Fruit fly (Drosophila melanogaster) whole organism, embryonic: ENCODE data around the gene Snx27.
A peak's percentile ranks its signal among the peaks of the same experiment; 100 is the strongest.

Experiments
- Aef1 ChIP-seq: fragments of 200-800 bp; sonication (Bioruptor generic); IDR thresholded peaks from 3 replicates; pipeline ENCODE4 v1.3.6; 2022; ENCODE audit warnings: missing biosample characterization, missing genetic modification characterization
- Awh ChIP-seq: fragments of 200-800 bp; sonication (Bioruptor generic); IDR thresholded peaks from 2 replicates; pipeline ENCODE4, ENCODE4 v1.3.6; 2022; ENCODE audit warnings: missing biosample characterization, missing genetic modification characterization
- CG10462 ChIP-seq: fragments of 200-800 bp; sonication (Bioruptor generic); optimal IDR thresholded peaks from 2 replicates; lab custom pipeline; 2016; ENCODE audit warnings: missing biosample characterization, missing genetic modification characterization
- CG14441 ChIP-seq: fragments of 200-800 bp; sonication (Bioruptor generic); IDR thresholded peaks from 2 replicates; pipeline ENCODE4 v1.3.6; 2022; ENCODE audit warnings: missing biosample characterization, missing genetic modification characterization
- CG15601 ChIP-seq: fragments of 200-800 bp; sonication (Bioruptor generic); optimal IDR thresholded peaks from 3 replicates; lab custom pipeline; 2019; ENCODE audit warnings: missing biosample characterization, mild to moderate bottlenecking, missing genetic modification characterization, moderate library complexity
- CG1832 ChIP-seq: fragments of 200-800 bp; sonication (Bioruptor generic); optimal IDR thresholded peaks from 2 replicates; lab custom pipeline; 2017; ENCODE audit warnings: missing biosample characterization, mild to moderate bottlenecking, missing genetic modification characterization, inconsistent platforms
- CG18476 ChIP-seq: fragments of 200-800 bp; sonication (Bioruptor generic); optimal IDR thresholded peaks from 2 replicates; lab custom pipeline; 2016; ENCODE audit warnings: missing biosample characterization, mild to moderate bottlenecking, missing genetic modification characterization
- CG18599 ChIP-seq: fragments of 200-800 bp; sonication (Bioruptor generic); optimal IDR thresholded peaks from 3 replicates; lab custom pipeline; 2017; ENCODE audit warnings: missing biosample characterization, missing genetic modification characterization, mild to moderate bottlenecking, moderate library complexity, missing genetic modification reagents
- CG2129 ChIP-seq: fragments of 200-800 bp; sonication (Bioruptor generic); IDR thresholded peaks from 2 replicates; pipeline ENCODE4 v1.3.6; 2022; ENCODE audit warnings: missing biosample characterization, missing genetic modification characterization; ENCODE audit not compliant: partially characterized antibody
- CG3281 ChIP-seq: fragments of 200-800 bp; sonication (Bioruptor generic); optimal IDR thresholded peaks from 3 replicates; lab custom pipeline; 2017; ENCODE audit warnings: missing biosample characterization, mild to moderate bottlenecking, missing genetic modification characterization
- CG3995 ChIP-seq: fragments of 200-800 bp; sonication (Bioruptor generic); optimal IDR thresholded peaks from 3 replicates; lab custom pipeline; 2016; ENCODE audit warnings: missing biosample characterization, missing genetic modification characterization
- CG4360 ChIP-seq: fragments of 200-800 bp; sonication (Bioruptor generic); IDR thresholded peaks from 2 replicates; pipeline ENCODE4 v1.3.6; 2022; ENCODE audit warnings: missing biosample characterization, missing genetic modification characterization
- CG4707 ChIP-seq: fragments of 200-800 bp; sonication (Bioruptor generic); optimal IDR thresholded peaks from 2 replicates; lab custom pipeline; 2018; ENCODE audit warnings: missing biosample characterization, mild to moderate bottlenecking, missing genetic modification characterization, moderate library complexity
- CG4730 ChIP-seq: fragments of 200-800 bp; sonication (Bioruptor generic); IDR thresholded peaks from 2 replicates; pipeline ENCODE4 v1.3.6; 2022; ENCODE audit warnings: missing biosample characterization, missing genetic modification characterization
- CG6854 ChIP-seq: fragments of 200-800 bp; sonication (Bioruptor generic); optimal IDR thresholded peaks from 3 replicates; lab custom pipeline; 2017; ENCODE audit warnings: missing biosample characterization, mild to moderate bottlenecking, missing genetic modification characterization
- CG8388 ChIP-seq: fragments of 200-800 bp; sonication (Bioruptor generic); optimal IDR thresholded peaks from 2 replicates; lab custom pipeline; 2019; ENCODE audit warnings: missing biosample characterization, mild to moderate bottlenecking, missing genetic modification characterization, moderate library complexity
- CG9932 ChIP-seq: fragments of 200-800 bp; sonication (Bioruptor generic); IDR thresholded peaks from 2 replicates; pipeline ENCODE4 v1.3.6; 2022; ENCODE audit warnings: missing biosample characterization, missing genetic modification characterization
- CHES-1-like ChIP-seq: fragments of 200-800 bp; sonication (Bioruptor generic); optimal IDR thresholded peaks from 2 replicates; lab custom pipeline; 2016; ENCODE audit warnings: missing biosample characterization, missing genetic modification characterization
- D ChIP-seq, 2 experiments: fragments of 200-800 bp in 1 of 2; fragments of >200 bp in 1 of 2; sonication (Bioruptor generic) in 1 of 2; optimal IDR thresholded peaks; 2 replicates in 1 of 2; 3 replicates in 1 of 2; lab custom pipeline; 2017; ENCODE audit warnings: mild to moderate bottlenecking in 1 of 2, missing biosample characterization in 1 of 2, missing genetic modification characterization in 1 of 2, missing genetic modification reagents in 1 of 2
- Eip74EF ChIP-seq, 2 experiments: fragments of 200-800 bp in 1 of 2; fragments of >200 bp in 1 of 2; sonication (Bioruptor generic) in 1 of 2; optimal IDR thresholded peaks; 2 replicates each; lab custom pipeline; 2017 to 2019; ENCODE audit warnings: missing biosample characterization in 2 of 2, missing genetic modification characterization in 2 of 2, mild to moderate bottlenecking in 1 of 2, moderate library complexity in 1 of 2
- Neu2 ChIP-seq: fragments of 200-800 bp; sonication (Bioruptor generic); optimal IDR thresholded peaks from 3 replicates; lab custom pipeline; 2016; ENCODE audit warnings: missing biosample characterization, missing genetic modification characterization, borderline replicate concordance
- Nf-YA ChIP-seq: fragments of 200-800 bp; sonication (Bioruptor generic); IDR thresholded peaks from 2 replicates; pipeline ENCODE4 v1.3.6; 2022; ENCODE audit warnings: missing biosample characterization, missing genetic modification characterization
- Nf-YC ChIP-seq: fragments of 200-800 bp; optimal IDR thresholded peaks from 3 replicates; lab custom pipeline; 2019; ENCODE audit warnings: missing biosample characterization, mild to moderate bottlenecking, missing genetic modification characterization, moderate library complexity
- Opbp ChIP-seq: fragments of 200-800 bp; sonication (Bioruptor generic); IDR thresholded peaks from 3 replicates; pipeline ENCODE4 v1.3.6; 2022; ENCODE audit warnings: missing biosample characterization, missing genetic modification characterization; ENCODE audit not compliant: partially characterized antibody
- Ravus ChIP-seq: fragments of 200-800 bp; sonication (Bioruptor generic); IDR thresholded peaks from 2 replicates; pipeline ENCODE4 v1.3.6; 2022; ENCODE audit warnings: missing biosample characterization, missing genetic modification characterization
- Six4 ChIP-seq: fragments of 200-800 bp; sonication (Bioruptor generic); optimal IDR thresholded peaks from 2 replicates; lab custom pipeline; 2016; ENCODE audit warnings: missing biosample characterization, missing genetic modification characterization
- Sry-β ChIP-seq: fragments of 200-800 bp; sonication (Bioruptor generic); optimal IDR thresholded peaks from 2 replicates; lab custom pipeline; 2018; ENCODE audit warnings: missing biosample characterization, mild to moderate bottlenecking, missing genetic modification characterization, moderate library complexity
- Tbp ChIP-seq: fragments of >200 bp; optimal IDR thresholded peaks from 2 replicates; lab custom pipeline; 2018; ENCODE audit warnings: missing biosample characterization, missing genetic modification characterization
- ase ChIP-seq: fragments of 200-800 bp; sonication (Bioruptor generic); IDR thresholded peaks from 3 replicates; pipeline ENCODE4 v1.3.6; 2022; ENCODE audit warnings: missing biosample characterization, missing genetic modification characterization
- bcd ChIP-seq: fragments of 200-800 bp; sonication (Bioruptor generic); optimal IDR thresholded peaks from 2 replicates; lab custom pipeline; 2017; ENCODE audit warnings: missing biosample characterization, mild to moderate bottlenecking, missing genetic modification characterization
- ci ChIP-seq: fragments of 200-800 bp; sonication (Bioruptor generic); IDR thresholded peaks from 3 replicates; pipeline ENCODE4 v1.3.6; 2022; ENCODE audit warnings: missing biosample characterization, missing genetic modification characterization
- dati ChIP-seq: fragments of 200-800 bp; sonication (Bioruptor generic); IDR thresholded peaks from 2 replicates; pipeline ENCODE4 v1.3.6; 2022; ENCODE audit warnings: missing biosample characterization, missing genetic modification characterization
- disco-r ChIP-seq: fragments of 200-800 bp; sonication (Bioruptor generic); optimal IDR thresholded peaks from 2 replicates; lab custom pipeline; 2016; ENCODE audit warnings: missing biosample characterization, missing genetic modification characterization
- grau ChIP-seq: fragments of 200-800 bp; optimal IDR thresholded peaks from 3 replicates; lab custom pipeline; 2019; ENCODE audit warnings: missing biosample characterization, mild to moderate bottlenecking, missing genetic modification characterization, moderate library complexity
- gsb-n ChIP-seq: fragments of 200-800 bp; sonication (Bioruptor generic); optimal IDR thresholded peaks from 3 replicates; lab custom pipeline; 2018; ENCODE audit warnings: missing biosample characterization, mild to moderate bottlenecking, missing genetic modification characterization
- hbn ChIP-seq: fragments of 200-800 bp; sonication (Bioruptor generic); IDR thresholded peaks from 2 replicates; pipeline ENCODE4 v1.3.6; 2022; ENCODE audit warnings: missing biosample characterization, missing genetic modification characterization; ENCODE audit not compliant: partially characterized antibody
- ken ChIP-seq: fragments of 200-800 bp; sonication (Bioruptor generic); IDR thresholded peaks from 3 replicates; pipeline ENCODE4 v1.3.6; 2022; ENCODE audit warnings: missing biosample characterization, missing genetic modification characterization
- nom ChIP-seq: fragments of 200-800 bp; sonication (Bioruptor generic); optimal IDR thresholded peaks from 2 replicates; lab custom pipeline; 2017; ENCODE audit warnings: missing biosample characterization, missing genetic modification characterization, mild to moderate bottlenecking, moderate library complexity, missing genetic modification reagents
- otp ChIP-seq: fragments of 200-800 bp; sonication (Bioruptor generic); IDR thresholded peaks from 3 replicates; pipeline ENCODE4, ENCODE4 v1.3.6; 2022; ENCODE audit warnings: missing biosample characterization, missing genetic modification characterization
- p53 ChIP-seq: fragments of 200-800 bp; sonication (Bioruptor generic); optimal IDR thresholded peaks from 2 replicates; lab custom pipeline; 2016; ENCODE audit warnings: missing biosample characterization, missing genetic modification characterization
- pfk ChIP-seq: fragments of 200-800 bp; sonication (Bioruptor generic); optimal IDR thresholded peaks from 2 replicates; lab custom pipeline; 2018; ENCODE audit warnings: missing biosample characterization, mild to moderate bottlenecking, missing genetic modification characterization, moderate library complexity
- sisA ChIP-seq: fragments of 200-800 bp; sonication (Bioruptor generic); IDR thresholded peaks from 2 replicates; pipeline ENCODE4 v1.3.6; 2022; ENCODE audit warnings: missing biosample characterization, missing genetic modification characterization
- slbo ChIP-seq: fragments of 200-800 bp; sonication (Bioruptor generic); IDR thresholded peaks from 2 replicates; pipeline ENCODE4 v1.3.6; 2022; ENCODE audit warnings: missing biosample characterization, missing genetic modification characterization
- sob ChIP-seq: fragments of 200-800 bp; sonication (Bioruptor generic); IDR thresholded peaks from 2 replicates; pipeline ENCODE4 v1.3.6; 2022; ENCODE audit warnings: missing biosample characterization, missing genetic modification characterization
- sr ChIP-seq: fragments of 200-800 bp; sonication (Bioruptor generic); IDR thresholded peaks from 3 replicates; pipeline ENCODE4 v1.3.6; 2022; ENCODE audit warnings: missing biosample characterization, missing genetic modification characterization
- yki ChIP-seq: fragments of >200 bp; optimal IDR thresholded peaks from 3 replicates; lab custom pipeline; 2018

The Snx27 gene

DNA sequence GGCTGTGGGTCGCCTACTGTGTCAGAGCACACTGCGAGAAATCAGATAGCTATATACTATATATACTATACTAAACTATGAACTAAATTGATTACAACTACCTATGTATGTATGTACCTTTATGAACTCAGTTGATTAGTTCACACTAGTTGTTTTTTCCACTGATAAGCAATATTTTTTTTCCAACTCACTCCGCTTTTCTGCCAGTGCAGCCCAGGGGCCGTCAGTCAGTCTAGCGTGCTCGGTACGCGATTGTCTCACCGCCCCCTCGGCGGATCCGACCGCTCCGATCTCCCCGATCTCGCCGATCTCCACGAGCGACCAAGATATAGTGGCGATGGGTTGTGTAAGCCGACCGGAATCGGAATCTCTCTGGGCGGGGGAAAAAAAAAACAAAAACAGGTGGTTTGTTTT, 31.9 kb downstream of the Snx27 start (continued):
- TF ChIP-seq Neu2 (no peak), ci (GFP tag; lab: Robert Waterston, UW) (peak; percentile 95), CG1832 (no peak), ken (GFP tag; lab: Robert Waterston, UW) (peak; percentile 82), Nf-YA (GFP tag; lab: Robert Waterston, UW) (peak; percentile 88), Six4 (peak; percentile 62), CG6854 (GFP tag; lab: Kevin White, UChicago) (peak; percentile 82), CG4730 (GFP tag; lab: Robert Waterston, UW) (peak; percentile 88), CG14441 (GFP tag; lab: Robert Waterston, UW) (peak; percentile 95), Tbp (GFP tag; lab: Kevin White, UChicago) (no peak), yki (lab: Kevin White, UChicago) (no peak), otp (GFP tag; lab: Robert Waterston, UW) (peak; percentile 76), CG9932 (GFP tag; lab: Robert Waterston, UW) (peak; percentile 90)

DNA sequence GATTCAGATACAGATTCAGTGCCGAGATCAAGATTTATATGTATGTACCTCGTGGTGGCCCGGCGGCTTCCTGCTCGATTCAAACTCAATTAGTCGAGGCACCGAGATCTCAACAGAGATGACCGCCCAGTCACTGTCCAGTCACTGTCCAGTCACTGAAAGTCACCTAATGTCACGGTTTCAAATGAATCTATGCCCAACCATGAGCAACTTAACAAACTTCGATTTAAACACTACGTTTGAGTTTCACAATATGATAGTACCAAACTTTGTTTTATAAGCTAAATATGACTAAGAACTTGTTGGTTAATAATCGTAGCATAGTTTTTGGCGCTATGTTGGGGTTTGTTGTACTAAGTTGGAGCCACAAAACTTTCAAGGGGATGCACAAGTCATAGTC, 32.7 kb downstream of the Snx27 start:
- TF ChIP-seq Sry-β (GFP tag; lab: Kevin White, UChicago) = peak; percentile 57
- TF ChIP-seq CG3995 (GFP tag; lab: Kevin White, UChicago) = peak; percentile 93
- no peak for TF ChIP-seq hbn

DNA sequence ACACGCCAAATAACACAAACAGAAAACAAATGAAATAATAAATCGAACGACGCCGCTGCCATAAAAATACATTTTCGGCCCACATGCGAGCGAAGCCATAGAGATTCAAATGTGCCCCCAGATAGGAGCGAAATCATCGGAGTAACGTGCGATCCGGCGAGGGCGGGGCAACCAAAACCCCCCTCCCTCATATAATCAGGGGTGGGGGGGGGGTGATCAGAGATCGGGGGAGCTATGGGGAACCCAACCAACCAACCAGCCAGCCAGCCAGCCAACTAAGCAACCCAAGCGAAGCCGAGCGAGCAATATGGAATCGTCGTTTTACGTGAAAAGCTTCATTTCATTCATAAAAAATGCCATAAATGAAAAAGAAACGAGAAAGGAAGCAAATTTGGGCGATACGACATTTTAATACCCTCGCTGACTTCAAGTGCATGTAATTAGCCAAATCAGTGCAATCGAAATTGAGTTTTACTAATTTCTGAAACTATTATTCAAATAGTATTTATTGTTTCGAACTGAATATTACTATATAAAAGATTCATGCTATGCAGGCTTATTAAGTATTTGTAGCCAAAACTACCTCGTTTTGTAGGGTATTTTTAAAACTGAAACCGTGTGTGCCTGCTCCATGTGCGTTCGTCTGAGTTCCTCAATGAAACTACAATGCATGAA, 37.9 kb downstream of the Snx27 start:
- no peak for TF ChIP-seq D (optimal IDR thresholded peaks at IDR 0.05; lab: Kevin White, UChicago)
- TF ChIP-seq D (GFP tag; optimal IDR thresholded peaks at IDR 0.05; lab: Kevin White, UChicago) = peak; percentile 54
- TF ChIP-seq sob (GFP tag; lab: Robert Waterston, UW) = 0 out of 2 replicates have a peak, but pooled peaks have one; percentile 28
- TF ChIP-seq CG4707 (GFP tag; lab: Kevin White, UChicago) = no peak
- TF ChIP-seq CG18599 (GFP tag; lab: Kevin White, UChicago) = peak; percentile 54
- TF ChIP-seq Eip74EF (GFP tag; optimal IDR thresholded peaks at IDR 0.05; lab: Kevin White, UChicago) = peak in 1 of 2 experiments; percentile 69
- peak; percentile 49 for TF ChIP-seq sr (GFP tag; lab: Robert Waterston, UW)
- TF ChIP-seq Nf-YC = peak; percentile 26
- TF ChIP-seq ken (GFP tag; lab: Robert Waterston, UW) = peak; percentile 67; the same call in 1 of the 3 replicates
- no peak for TF ChIP-seq ase (GFP tag; lab: Robert Waterston, UW)
- peak; percentile 14 for TF ChIP-seq CHES-1-like (GFP tag; lab: Kevin White, UChicago)
- TF ChIP-seq grau = peak; percentile 69
- TF ChIP-seq CG4360 (GFP tag; lab: Robert Waterston, UW) = peak; percentile 12; the same call in 1 of the 2 replicates
- TF ChIP-seq nom (GFP tag; lab: Kevin White, UChicago) = no peak
- TF ChIP-seq slbo (GFP tag; lab: Robert Waterston, UW) = peak; percentile 53; the same call in 1 of the 2 replicates
- no peak for TF ChIP-seq p53 (GFP tag; lab: Kevin White, UChicago)
- no peak for TF ChIP-seq Tbp (GFP tag; lab: Kevin White, UChicago)
- peak; percentile 49 for TF ChIP-seq gsb-n (tag; lab: Kevin White, UChicago)
- no peak for TF ChIP-seq Ravus (GFP tag; lab: Robert Waterston, UW)
- no peak for TF ChIP-seq disco-r (GFP tag; lab: Kevin White, UChicago)
- peak; percentile 65 for TF ChIP-seq bcd (GFP tag; lab: Kevin White, UChicago)
- peak; percentile 27 for TF ChIP-seq CG18476 (GFP tag; lab: Kevin White, UChicago)
- peak; percentile 75 for TF ChIP-seq CG8388 (GFP tag; lab: Kevin White, UChicago)
- peak; percentile 40 for TF ChIP-seq Aef1
- TF ChIP-seq CG15601 (tag; lab: Kevin White, UChicago) = peak; percentile 48
- TF ChIP-seq dati (GFP tag; lab: Robert Waterston, UW) = no peak
- TF ChIP-seq CG3281 (GFP tag; lab: Kevin White, UChicago) = peak; percentile 68
- TF ChIP-seq Opbp = no peak
- TF ChIP-seq Awh (GFP tag; lab: Robert Waterston, UW) = 0 out of 2 replicates have a peak, but pooled peaks have one; percentile 44
- peak; percentile 60 for TF ChIP-seq sisA (GFP tag; lab: Robert Waterston, UW)
- no peak for TF ChIP-seq pfk (GFP tag; lab: Kevin White, UChicago)
- peak; percentile 33 for TF ChIP-seq CG10462 (GFP tag; lab: Kevin White, UChicago)
- TF ChIP-seq CG2129 = no peak
